Worm (Caenorhabditis elegans) whole organism, L3 larva: ENCODE measurements around the gene ugtp-1.

ENCODE experiments used
- lin-15B ChIP-seq: fragments of 150-350 bp; optimal IDR thresholded peaks from 2 replicates; lab custom pipeline; 2014; ENCODE audit warnings: missing biosample characterization, missing genetic modification characterization
- nfya-1 ChIP-seq: sonication (generic microtip); optimal IDR thresholded peaks from 2 replicates; lab custom pipeline; 2017; ENCODE audit warnings: missing genetic modification characterization, mild to moderate bottlenecking, missing compliant biosample characterization, antibody characterized with exemption, moderate library complexity; ENCODE audit not compliant: insufficient read depth
- nhr-25 ChIP-seq: sonication (generic microtip); optimal IDR thresholded peaks from 2 replicates; lab custom pipeline; 2017; ENCODE audit warnings: missing biosample characterization, missing genetic modification characterization
- nhr-76 ChIP-seq: fragments of 150-350 bp; sonication (generic microtip); optimal IDR thresholded peaks from 5 replicates; lab custom pipeline; 2014; ENCODE audit warnings: missing biosample characterization, missing genetic modification characterization
- nhr-77 ChIP-seq: fragments of 150-350 bp; optimal IDR thresholded peaks from 2 replicates; lab custom pipeline; 2014; ENCODE audit warnings: missing biosample characterization, missing genetic modification characterization

- TF ChIP-seq nhr-77 (tag; lab: Kevin White, UChicago) (no peak), nhr-25 (tag; lab: Kevin White, UChicago) (no peak), nfya-1 (peak; percentile 53), lin-15B (peak; percentile 5), nhr-76 (tag; lab: Kevin White, UChicago) (no peak)
Observed at ce11 chrIII:8696680-8697079, 53.8 kb downstream of the ugtp-1 start.
